Worm (Caenorhabditis elegans) whole organism, L1 larva: ENCODE measurements around the gene Y69H2.3.

Experiments
- C04F5.9 ChIP-seq: sonication (generic microtip); optimal IDR thresholded peaks from 2 replicates; lab custom pipeline; 2016; ENCODE audit warnings: missing genetic modification characterization, missing compliant biosample characterization
- blmp-1 ChIP-seq: fragments of 150-350 bp; optimal IDR thresholded peaks from 2 replicates; lab custom pipeline; 2014; ENCODE audit warnings: missing biosample characterization, missing genetic modification characterization
- ceh-8 ChIP-seq: fragments of 200-800 bp; sonication (Bioruptor generic); optimal IDR thresholded peaks from 2 replicates; lab custom pipeline; 2018; ENCODE audit warnings: mild to moderate bottlenecking, missing genetic modification characterization, moderate library complexity, missing compliant biosample characterization
- fkh-10 ChIP-seq: sonication (generic microtip); optimal IDR thresholded peaks from 2 replicates; lab custom pipeline; 2017; ENCODE audit warnings: missing biosample characterization, missing genetic modification reagents, missing genetic modification characterization
- lin-35 ChIP-seq, 2 experiments: fragments of 150-350 bp; optimal IDR thresholded peaks; 2 replicates each; lab custom pipeline; 2014; ENCODE audit warnings: missing biosample characterization in 2 of 2, missing genetic modification characterization in 2 of 2, missing genetic modification reagents in 2 of 2
- lin-39 ChIP-seq: fragments of 150-350 bp; optimal IDR thresholded peaks from 2 replicates; lab custom pipeline; 2014; ENCODE audit warnings: missing biosample characterization, missing genetic modification reagents, missing genetic modification characterization
- nhr-20 ChIP-seq: sonication (generic microtip); optimal IDR thresholded peaks from 2 replicates; lab custom pipeline; 2016; ENCODE audit warnings: mild to moderate bottlenecking, missing genetic modification characterization, missing compliant biosample characterization
- nhr-237 ChIP-seq: fragments of 150-350 bp; optimal IDR thresholded peaks from 2 replicates; lab custom pipeline; 2014; ENCODE audit warnings: missing biosample characterization, missing genetic modification characterization
- nhr-84 ChIP-seq: sonication (generic microtip); optimal IDR thresholded peaks from 2 replicates; lab custom pipeline; 2017; ENCODE audit warnings: missing biosample characterization, missing genetic modification characterization
- tlp-1 ChIP-seq: fragments of 150-350 bp; optimal IDR thresholded peaks from 2 replicates; lab custom pipeline; 2014; ENCODE audit warnings: missing biosample characterization, missing genetic modification characterization
- xbp-1 ChIP-seq: sonication (generic microtip); optimal IDR thresholded peaks from 2 replicates; lab custom pipeline; 2016; ENCODE audit warnings: missing genetic modification characterization, missing compliant biosample characterization

The Y69H2.3 gene

DNA sequence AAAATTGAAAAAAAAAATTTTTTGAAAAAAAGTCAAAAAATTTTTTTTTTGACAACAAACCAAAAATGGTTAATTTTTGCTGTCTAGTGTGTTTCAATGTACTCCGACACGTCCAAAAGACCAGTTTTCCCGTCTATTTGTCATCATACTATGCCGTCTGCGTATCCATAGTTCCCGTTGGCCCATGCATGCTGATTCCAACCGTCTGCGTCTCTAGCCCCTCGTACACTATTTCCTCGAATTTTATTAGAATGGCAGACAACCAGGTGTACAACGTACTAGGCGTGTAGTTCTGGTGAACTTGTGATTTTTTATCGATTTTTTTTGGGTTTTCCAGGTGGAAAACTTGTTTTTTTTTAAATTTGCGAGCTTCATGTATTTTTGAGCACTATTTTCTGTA is 49.4 kb downstream of the Y69H2.3 start (continued):
- TF ChIP-seq blmp-1 (tag; lab: Kevin White, UChicago), result peak; percentile 51
- TF ChIP-seq fkh-10, result no peak
- TF ChIP-seq nhr-20 (tag; lab: Kevin White, UChicago), result peak; percentile 76
- no peak for TF ChIP-seq tlp-1 (tag; lab: Kevin White, UChicago)
- peak; percentile 33 for TF ChIP-seq nhr-237
- peak; percentile 19 for TF ChIP-seq xbp-1 (tag; lab: Kevin White, UChicago)
- TF ChIP-seq lin-35 (GFP tag; optimal IDR thresholded peaks at IDR 0.05; lab: Kevin White, UChicago), result peak; percentile 20 to 72

DNA sequence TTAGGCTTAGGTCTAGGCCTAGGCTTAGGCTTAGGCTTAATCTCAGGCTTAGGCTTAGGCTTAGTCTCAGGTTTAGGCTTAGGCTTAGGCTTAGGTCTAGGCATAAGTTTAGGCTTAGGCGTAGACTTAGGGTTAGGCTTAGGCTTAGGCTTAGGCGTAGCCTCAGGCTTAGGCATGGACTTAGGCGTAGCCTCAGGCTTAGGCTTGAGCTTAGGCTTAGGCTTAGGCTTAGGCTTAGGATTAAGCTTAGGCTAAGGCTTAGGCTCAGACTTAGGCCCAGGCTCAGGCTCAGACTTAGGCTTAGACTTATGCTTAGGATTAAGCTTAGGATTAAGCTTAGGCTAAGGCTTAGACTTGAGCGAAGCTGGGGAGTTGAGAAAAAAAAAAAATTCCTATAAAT is 50.8 kb downstream of the Y69H2.3 start:
- TF ChIP-seq C04F5.9 (no peak), lin-39 (tag; lab: Kevin White, UChicago) (no peak), nhr-84 (no peak), fkh-10 (no peak), ceh-8 (no peak)
- TF ChIP-seq, all 84 proteins: peak for 0
